Fruit fly (Drosophila melanogaster) whole organism, embryonic: ENCODE data around the gene CG17121.

Source experiments
- Abd-B ChIP-seq: fragments of 200-800 bp; sonication (Bioruptor generic); optimal IDR thresholded peaks from 2 replicates; lab custom pipeline; 2018; ENCODE audit warnings: missing biosample characterization, mild to moderate bottlenecking, missing genetic modification characterization, moderate library complexity
- Ada2b ChIP-seq: fragments of 200-800 bp; sonication (Bioruptor generic); IDR thresholded peaks from 2 replicates; pipeline ENCODE4 v1.3.6; 2022; ENCODE audit warnings: missing biosample characterization, missing genetic modification characterization
- Antp ChIP-seq: fragments of 200-800 bp; sonication (Bioruptor generic); optimal IDR thresholded peaks from 3 replicates; lab custom pipeline; 2016; ENCODE audit warnings: missing biosample characterization, missing genetic modification characterization
- CG10274 ChIP-seq: fragments of 200-800 bp; sonication (Bioruptor generic); optimal IDR thresholded peaks from 3 replicates; lab custom pipeline; 2017; ENCODE audit warnings: missing biosample characterization, mild to moderate bottlenecking, missing genetic modification characterization
- CG10366 ChIP-seq: fragments of 200-800 bp; sonication (Bioruptor generic); IDR thresholded peaks from 2 replicates; pipeline ENCODE4 v1.3.6; 2022; ENCODE audit warnings: missing biosample characterization, missing genetic modification characterization
- CG10959 ChIP-seq: fragments of 200-800 bp; sonication (Bioruptor generic); IDR thresholded peaks from 2 replicates; pipeline ENCODE4 v1.3.6; 2022; ENCODE audit warnings: missing biosample characterization, missing genetic modification characterization
- CG11093 ChIP-seq: fragments of 200-800 bp; sonication (Bioruptor generic); IDR thresholded peaks from 3 replicates; pipeline ENCODE4 v1.3.6; 2022; ENCODE audit warnings: missing biosample characterization, missing genetic modification characterization
- CG11247 ChIP-seq: fragments of 200-800 bp; sonication (Bioruptor generic); IDR thresholded peaks from 2 replicates; pipeline ENCODE4 v1.3.6; 2022; ENCODE audit warnings: missing biosample characterization, missing genetic modification characterization
- CG11560 ChIP-seq: fragments of 200-800 bp; sonication (Bioruptor generic); IDR thresholded peaks from 3 replicates; pipeline ENCODE4 v1.3.6; 2022; ENCODE audit warnings: missing biosample characterization, missing genetic modification characterization
- CG12104 ChIP-seq: fragments of 200-800 bp; sonication (Bioruptor generic); optimal IDR thresholded peaks from 3 replicates; lab custom pipeline; 2016; ENCODE audit warnings: missing biosample characterization, missing genetic modification characterization
- CG1233 ChIP-seq: fragments of 200-800 bp; sonication (Bioruptor generic); optimal IDR thresholded peaks from 4 replicates; lab custom pipeline; 2018; ENCODE audit warnings: missing biosample characterization, mild to moderate bottlenecking, missing genetic modification characterization
- CG14667 ChIP-seq: fragments of 200-800 bp; sonication (Bioruptor generic); IDR thresholded peaks from 2 replicates; pipeline ENCODE4 v1.3.6; 2022; ENCODE audit warnings: missing biosample characterization, missing genetic modification characterization
- CG15601 ChIP-seq: fragments of 200-800 bp; sonication (Bioruptor generic); optimal IDR thresholded peaks from 3 replicates; lab custom pipeline; 2019; ENCODE audit warnings: missing biosample characterization, mild to moderate bottlenecking, missing genetic modification characterization, moderate library complexity
- CG1603 ChIP-seq: fragments of 200-800 bp; sonication (Bioruptor generic); optimal IDR thresholded peaks from 2 replicates; lab custom pipeline; 2019; ENCODE audit warnings: missing biosample characterization, mild to moderate bottlenecking, missing genetic modification characterization, moderate library complexity
- CG3281 ChIP-seq: fragments of 200-800 bp; sonication (Bioruptor generic); optimal IDR thresholded peaks from 3 replicates; lab custom pipeline; 2017; ENCODE audit warnings: missing biosample characterization, mild to moderate bottlenecking, missing genetic modification characterization
- CG4360 ChIP-seq: fragments of 200-800 bp; sonication (Bioruptor generic); IDR thresholded peaks from 2 replicates; pipeline ENCODE4 v1.3.6; 2022; ENCODE audit warnings: missing biosample characterization, missing genetic modification characterization
- CG4404 ChIP-seq: fragments of 200-800 bp; sonication (Bioruptor generic); IDR thresholded peaks from 2 replicates; pipeline ENCODE4 v1.3.6; 2022; ENCODE audit warnings: missing biosample characterization, missing genetic modification characterization
- CG6175 ChIP-seq: fragments of 200-800 bp; sonication (Bioruptor generic); IDR thresholded peaks from 3 replicates; pipeline ENCODE4 v1.3.6; 2022; ENCODE audit warnings: missing biosample characterization, missing genetic modification characterization
- Camta ChIP-seq: fragments of 200-800 bp; sonication (Bioruptor generic); optimal IDR thresholded peaks from 2 replicates; lab custom pipeline; 2016; ENCODE audit warnings: missing biosample characterization, missing genetic modification characterization
- Dek ChIP-seq: fragments of 200-800 bp; sonication (Bioruptor generic); optimal IDR thresholded peaks from 3 replicates; lab custom pipeline; 2019; ENCODE audit warnings: missing biosample characterization, mild to moderate bottlenecking, missing genetic modification characterization, moderate library complexity
- Drgx ChIP-seq: fragments of 200-800 bp; sonication (Bioruptor generic); IDR thresholded peaks from 2 replicates; pipeline ENCODE4 v1.3.6; 2022; ENCODE audit warnings: missing biosample characterization, missing genetic modification characterization
- E2f2 ChIP-seq: fragments of 200-800 bp; sonication (Bioruptor generic); IDR thresholded peaks from 2 replicates; pipeline ENCODE4 v1.3.6; 2022; ENCODE audit warnings: missing biosample characterization, missing genetic modification characterization
- HHEX ChIP-seq: fragments of 200-800 bp; sonication (Bioruptor generic); optimal IDR thresholded peaks from 3 replicates; lab custom pipeline; 2017; ENCODE audit warnings: missing biosample characterization, mild to moderate bottlenecking, missing genetic modification characterization, missing genetic modification reagents
- HLH3B ChIP-seq: fragments of 200-800 bp; sonication (Bioruptor generic); IDR thresholded peaks from 2 replicates; pipeline ENCODE4 v1.3.6; 2022; ENCODE audit warnings: missing biosample characterization, missing genetic modification characterization
- Hmr ChIP-seq: fragments of 200-800 bp; sonication (Bioruptor generic); optimal IDR thresholded peaks from 3 replicates; lab custom pipeline; 2017; ENCODE audit warnings: mild to moderate bottlenecking, missing biosample characterization, missing genetic modification reagents, missing genetic modification characterization
- Mad ChIP-seq: fragments of 200-800 bp; sonication (Bioruptor generic); optimal IDR thresholded peaks from 2 replicates; lab custom pipeline; 2016; ENCODE audit warnings: missing biosample characterization, missing genetic modification characterization
- NfI ChIP-seq: fragments of 200-800 bp; sonication (Bioruptor generic); optimal IDR thresholded peaks from 3 replicates; lab custom pipeline; 2018; ENCODE audit warnings: missing biosample characterization, mild to moderate bottlenecking, missing genetic modification characterization, moderate library complexity
- Optix ChIP-seq: fragments of 200-800 bp; sonication (Bioruptor generic); IDR thresholded peaks from 3 replicates; pipeline ENCODE4 v1.3.6; 2022; ENCODE audit warnings: missing biosample characterization, missing genetic modification characterization
- Xrp1 ChIP-seq: fragments of 200-800 bp; sonication (Bioruptor generic); IDR thresholded peaks from 2 replicates; pipeline ENCODE4 v1.3.6; 2022; ENCODE audit warnings: missing biosample characterization, missing genetic modification characterization
- bigmax ChIP-seq: fragments of 200-800 bp; sonication (Bioruptor generic); optimal IDR thresholded peaks from 2 replicates; lab custom pipeline; 2018; ENCODE audit warnings: missing biosample characterization, mild to moderate bottlenecking, missing genetic modification characterization
- caup ChIP-seq: fragments of 200-800 bp; sonication (Bioruptor generic); optimal IDR thresholded peaks from 3 replicates; lab custom pipeline; 2017; ENCODE audit warnings: missing biosample characterization, mild to moderate bottlenecking, missing genetic modification characterization, moderate library complexity; ENCODE audit not compliant: severe bottlenecking
- cg ChIP-seq: fragments of 200-800 bp; sonication (Bioruptor generic); optimal IDR thresholded peaks from 3 replicates; lab custom pipeline; 2019; ENCODE audit warnings: missing biosample characterization, mild to moderate bottlenecking, missing genetic modification characterization, moderate library complexity
- chn ChIP-seq: fragments of 200-800 bp; sonication (Bioruptor generic); optimal IDR thresholded peaks from 2 replicates; lab custom pipeline; 2016; ENCODE audit warnings: missing biosample characterization, missing genetic modification characterization
- cwo ChIP-seq: fragments of 200-800 bp; sonication (Bioruptor generic); optimal IDR thresholded peaks from 3 replicates; lab custom pipeline; 2017; ENCODE audit warnings: missing biosample characterization, missing genetic modification characterization, mild to moderate bottlenecking, moderate library complexity, missing genetic modification reagents
- dpn ChIP-seq, 2 experiments: fragments of 200-800 bp; sonication (Bioruptor generic); optimal IDR thresholded peaks; 3 replicates each; lab custom pipeline; 2016; ENCODE audit warnings: missing biosample characterization in 2 of 2, missing genetic modification characterization in 2 of 2
- fd102C ChIP-seq: fragments of 200-800 bp; sonication (Bioruptor generic); optimal IDR thresholded peaks from 2 replicates; lab custom pipeline; 2018; ENCODE audit warnings: missing biosample characterization, mild to moderate bottlenecking, missing genetic modification characterization, moderate library complexity
- fd3F ChIP-seq: fragments of 200-800 bp; sonication (Bioruptor generic); optimal IDR thresholded peaks from 2 replicates; lab custom pipeline; 2018; ENCODE audit warnings: missing biosample characterization, mild to moderate bottlenecking, missing genetic modification characterization, moderate library complexity
- gem ChIP-seq: fragments of 200-800 bp; sonication (Bioruptor generic); optimal IDR thresholded peaks from 2 replicates; lab custom pipeline; 2019; ENCODE audit warnings: missing biosample characterization, mild to moderate bottlenecking, missing genetic modification characterization, moderate library complexity
- ind ChIP-seq: fragments of 200-800 bp; sonication (Bioruptor generic); optimal IDR thresholded peaks from 3 replicates; lab custom pipeline; 2016; ENCODE audit warnings: missing biosample characterization, missing genetic modification characterization
- lbe ChIP-seq: fragments of 200-800 bp; sonication (Bioruptor generic); optimal IDR thresholded peaks from 2 replicates; lab custom pipeline; 2016; ENCODE audit warnings: missing biosample characterization, mild to moderate bottlenecking, missing genetic modification characterization
- mam ChIP-seq: fragments of 200-800 bp; sonication (Bioruptor generic); optimal IDR thresholded peaks from 3 replicates; lab custom pipeline; 2016; ENCODE audit warnings: missing biosample characterization, missing genetic modification characterization
- peb ChIP-seq: fragments of 200-800 bp; sonication (Bioruptor generic); IDR thresholded peaks from 2 replicates; pipeline ENCODE4 v1.3.6; 2022; ENCODE audit warnings: missing biosample characterization, missing genetic modification characterization
- pnt ChIP-seq: fragments of 200-800 bp; sonication (Bioruptor generic); optimal IDR thresholded peaks from 3 replicates; lab custom pipeline; 2016; ENCODE audit warnings: missing biosample characterization, missing genetic modification characterization
- repo ChIP-seq: fragments of 200-800 bp; sonication (Bioruptor generic); optimal IDR thresholded peaks from 2 replicates; lab custom pipeline; 2016; ENCODE audit warnings: missing biosample characterization, missing genetic modification characterization
- row ChIP-seq: fragments of 200-800 bp; sonication (Bioruptor generic); IDR thresholded peaks from 3 replicates; pipeline ENCODE4 v1.3.6; 2022; ENCODE audit warnings: missing biosample characterization, missing genetic modification characterization
- sc ChIP-seq, 3 experiments: fragments of >200 bp in 2 of 3; fragments of 200-800 bp in 1 of 3; sonication (Bioruptor generic) in 1 of 3; optimal IDR thresholded peaks; 2 replicates in 2 of 3; 3 replicates in 1 of 3; lab custom pipeline; 2017; ENCODE audit warnings: mild to moderate bottlenecking in 1 of 3, missing biosample characterization in 1 of 3, missing genetic modification characterization in 1 of 3, missing genetic modification reagents in 1 of 3
- schlank ChIP-seq: fragments of 200-800 bp; sonication (Bioruptor generic); optimal IDR thresholded peaks from 2 replicates; lab custom pipeline; 2018; ENCODE audit warnings: missing biosample characterization, mild to moderate bottlenecking, missing genetic modification characterization
- toy ChIP-seq: fragments of 200-800 bp; sonication (Bioruptor generic); IDR thresholded peaks from 2 replicates; pipeline ENCODE4 v1.3.6; 2022; ENCODE audit warnings: missing biosample characterization, missing genetic modification characterization
- vvl ChIP-seq: fragments of 200-800 bp; sonication (Bioruptor generic); IDR thresholded peaks from 2 replicates; pipeline ENCODE4 v1.3.6; 2022; ENCODE audit warnings: missing biosample characterization, missing genetic modification characterization
- z ChIP-seq: fragments of 200-800 bp; sonication (Bioruptor generic); IDR thresholded peaks from 3 replicates; pipeline ENCODE4 v1.3.6; 2022; ENCODE audit warnings: missing biosample characterization, missing genetic modification characterization

CG17121 gene

dm6 chr3R:23046529-23046943 lies 1.5 kb downstream of the CG17121 start (continued):
- TF ChIP-seq E2f2 (GFP tag; lab: Robert Waterston, UW): peak; percentile 29; the same call in 1 of the 2 replicates
- TF ChIP-seq bigmax (GFP tag; lab: Kevin White, UChicago): no peak
- TF ChIP-seq Xrp1 (GFP tag; lab: Robert Waterston, UW): peak; percentile 31; the same call in 1 of the 2 replicates
- TF ChIP-seq gem: peak; percentile 67
- 0 out of 2 replicates have a peak, but pooled peaks have one; percentile 12 for TF ChIP-seq toy (GFP tag; lab: Robert Waterston, UW)
- TF ChIP-seq ind (GFP tag; lab: Kevin White, UChicago): peak; percentile 37
- TF ChIP-seq caup (GFP tag; lab: Kevin White, UChicago): peak; percentile 40
- TF ChIP-seq vvl (GFP tag; lab: Robert Waterston, UW): peak; percentile 51; the same call in 1 of the 2 replicates
- no peak for TF ChIP-seq CG10959
- peak; percentile 67 for TF ChIP-seq CG10274 (GFP tag; lab: Kevin White, UChicago)
- TF ChIP-seq HLH3B (GFP tag; lab: Robert Waterston, UW): 0 out of 2 replicates have a peak, but pooled peaks have one; percentile 32
- TF ChIP-seq cg (GFP tag; lab: Kevin White, UChicago): peak; percentile 17
- no peak for TF ChIP-seq Camta
- TF ChIP-seq Mad (GFP tag; lab: Kevin White, UChicago): peak; percentile 40
- no peak; the same call in 2 of the 3 replicates for TF ChIP-seq CG11093 (GFP tag; lab: Robert Waterston, UW)
- peak; percentile 65 for TF ChIP-seq row (GFP tag; lab: Robert Waterston, UW)
- peak; percentile 55; the same call in 1 of the 2 replicates for TF ChIP-seq Ada2b (GFP tag; lab: Robert Waterston, UW)
- no peak for TF ChIP-seq z (GFP tag; lab: Robert Waterston, UW)
- TF ChIP-seq CG3281: peak; percentile 46
- TF ChIP-seq schlank (tag; lab: Kevin White, UChicago): peak; percentile 11
- peak; percentile 52 for TF ChIP-seq Antp (GFP tag; lab: Kevin White, UChicago)
- TF ChIP-seq repo: peak; percentile 17
- peak; percentile 41 for TF ChIP-seq fd3F (GFP tag; lab: Kevin White, UChicago)
- TF ChIP-seq sc (optimal IDR thresholded peaks at IDR 0.05; lab: Kevin White, UChicago): no peak
- TF ChIP-seq sc (GFP tag; optimal IDR thresholded peaks at IDR 0.05; lab: Kevin White, UChicago): no peak
- peak; percentile 57 for TF ChIP-seq CG11247 (GFP tag; lab: Robert Waterston, UW)
- peak; percentile 22 for TF ChIP-seq CG1233 (GFP tag; lab: Kevin White, UChicago)
- TF ChIP-seq Abd-B (GFP tag; lab: Kevin White, UChicago): peak; percentile 3
- TF ChIP-seq CG4404: peak; percentile 33; the same call in 1 of the 2 replicates
- peak; percentile 55 for TF ChIP-seq mam (GFP tag; lab: Kevin White, UChicago)
- 0 out of 2 replicates have a peak, but pooled peaks have one; percentile 12 for TF ChIP-seq CG14667
- TF ChIP-seq CG11560 (tag; lab: Robert Waterston, UW): no peak
- peak; percentile 8; the same call in 1 of the 3 replicates for TF ChIP-seq CG6175 (GFP tag; lab: Robert Waterston, UW)
- TF ChIP-seq fd102C: no peak
- TF ChIP-seq peb (GFP tag; lab: Robert Waterston, UW): no peak
- no peak for TF ChIP-seq CG4360 (GFP tag; lab: Robert Waterston, UW)
- TF ChIP-seq NfI: peak; percentile 50
- peak; percentile 7 to 57 for TF ChIP-seq dpn (GFP tag; optimal IDR thresholded peaks at IDR 0.05; lab: Kevin White, UChicago)
- TF ChIP-seq cwo (GFP tag; lab: Kevin White, UChicago): peak; percentile 19
- peak; percentile 61 for TF ChIP-seq CG10366 (GFP tag; lab: Robert Waterston, UW)
- TF ChIP-seq CG15601 (tag; lab: Kevin White, UChicago): no peak
- TF ChIP-seq Dek (tag; lab: Kevin White, UChicago): peak; percentile 20
- peak; percentile 11 for TF ChIP-seq HHEX (GFP tag; lab: Kevin White, UChicago)
- peak; percentile 13 for TF ChIP-seq chn (GFP tag; lab: Kevin White, UChicago)
- peak; percentile 7 for TF ChIP-seq CG1603 (tag; lab: Kevin White, UChicago)
- TF ChIP-seq CG12104 (GFP tag; lab: Kevin White, UChicago): no peak
- 0 out of 3 replicates have a peak, but pooled peaks have one; percentile 29 for TF ChIP-seq Optix (GFP tag; lab: Robert Waterston, UW)
- peak; percentile 60 for TF ChIP-seq Hmr (GFP tag; lab: Kevin White, UChicago)
- peak; percentile 87 for TF ChIP-seq lbe (GFP tag; lab: Kevin White, UChicago)
- TF ChIP-seq pnt: no peak
- TF ChIP-seq Drgx: peak; percentile 79
